Worm (Caenorhabditis elegans) whole organism, L4 larva: ENCODE data around the gene F31B12.3.

Source experiments
- D1046.2 ChIP-seq: fragments of 200-800 bp; sonication (Bioruptor generic); IDR thresholded peaks from 2 replicates; pipeline ENCODE4 v1.3.6; 2022; ENCODE audit warnings: missing genetic modification characterization, missing compliant biosample characterization
- F26F4.8 ChIP-seq: fragments of 200-800 bp; sonication (Bioruptor generic); conservative IDR thresholded peaks from 2 replicates; pipeline ENCODE4 v1.3.6; 2022; ENCODE audit warnings: missing genetic modification characterization, missing compliant biosample characterization
- F37D6.2 ChIP-seq: sonication (generic microtip); optimal IDR thresholded peaks from 2 replicates; lab custom pipeline; 2016; ENCODE audit warnings: mild to moderate bottlenecking, missing genetic modification characterization, missing compliant biosample characterization
- F44E2.7 ChIP-seq: fragments of 200-800 bp; sonication (Bioruptor generic); IDR thresholded peaks from 2 replicates; pipeline ENCODE4 v2.1.2; 2022; ENCODE audit warnings: missing genetic modification characterization, missing compliant biosample characterization
- Y105C5A.15 ChIP-seq: fragments of 200-800 bp; sonication (Bioruptor generic); IDR thresholded peaks from 2 replicates; pipeline ENCODE4 v1.3.6; 2022; ENCODE audit warnings: missing genetic modification characterization, missing compliant biosample characterization
- ZK337.2 ChIP-seq: fragments of 200-800 bp; sonication (Bioruptor generic); IDR thresholded peaks from 2 replicates; pipeline ENCODE4 v1.3.6; 2022; ENCODE audit warnings: missing genetic modification reagents, missing genetic modification characterization, missing compliant biosample characterization
- aha-1 ChIP-seq: fragments of 150-350 bp; peaks from one replicate; lab custom pipeline; 2014; ENCODE audit warnings: missing biosample characterization, missing genetic modification characterization
- aly-2 ChIP-seq: sonication (generic microtip); optimal IDR thresholded peaks from 2 replicates; lab custom pipeline; 2018; ENCODE audit warnings: missing biosample characterization, missing genetic modification characterization
- ama-1 ChIP-seq: fragments of 150-350 bp; optimal IDR thresholded peaks from 2 replicates; lab custom pipeline; 2014; ENCODE audit warnings: inconsistent platforms, mixed read lengths
- ces-1 ChIP-seq: fragments of 150-350 bp; sonication (generic microtip); optimal IDR thresholded peaks from 4 replicates; lab custom pipeline; 2014; ENCODE audit warnings: missing biosample characterization, missing genetic modification reagents, missing genetic modification characterization
- cey-2 ChIP-seq: sonication (generic microtip); optimal IDR thresholded peaks from 3 replicates; lab custom pipeline; 2017; ENCODE audit warnings: missing genetic modification characterization, mild to moderate bottlenecking, missing compliant biosample characterization, antibody characterized with exemption, borderline replicate concordance; ENCODE audit not compliant: insufficient read depth
- daf-12 ChIP-seq: fragments of 150-350 bp; optimal IDR thresholded peaks from 2 replicates; lab custom pipeline; 2014; ENCODE audit warnings: missing biosample characterization, missing genetic modification reagents, missing genetic modification characterization
- daf-16 ChIP-seq, 3 experiments: sonication (generic microtip); optimal IDR thresholded peaks; 2 replicates each; lab custom pipeline; 2016 to 2017; ENCODE audit warnings: missing genetic modification characterization in 3 of 3, missing genetic modification reagents in 3 of 3, mild to moderate bottlenecking in 2 of 3, missing compliant biosample characterization in 2 of 3, missing biosample characterization in 1 of 3, moderate library complexity in 1 of 3
- dmd-6 ChIP-seq: fragments of 200-800 bp; sonication (Bioruptor generic); IDR thresholded peaks from 2 replicates; pipeline ENCODE4 v1.3.6; 2022; ENCODE audit warnings: missing genetic modification reagents, missing genetic modification characterization, missing compliant biosample characterization
- dmd-9 ChIP-seq: fragments of 200-800 bp; sonication (Bioruptor generic); IDR thresholded peaks from 2 replicates; pipeline ENCODE4 v1.3.6; 2022; ENCODE audit warnings: missing genetic modification reagents, missing genetic modification characterization, missing compliant biosample characterization
- dve-1 ChIP-seq: sonication (generic microtip); optimal IDR thresholded peaks from 2 replicates; lab custom pipeline; 2017; ENCODE audit warnings: antibody characterized with exemption, mild to moderate bottlenecking, missing genetic modification characterization, missing compliant biosample characterization; ENCODE audit not compliant: insufficient read depth
- egl-27 ChIP-seq: sonication (generic microtip); optimal IDR thresholded peaks from 3 replicates; lab custom pipeline; 2017; ENCODE audit warnings: missing biosample characterization, missing genetic modification reagents, missing genetic modification characterization
- egl-43 ChIP-seq: fragments of 200-800 bp; sonication (Bioruptor generic); IDR thresholded peaks from 2 replicates; pipeline ENCODE4 v1.3.6; 2022; ENCODE audit warnings: missing genetic modification reagents, missing genetic modification characterization, missing compliant biosample characterization
- fkh-10 ChIP-seq: fragments of 150-350 bp; optimal IDR thresholded peaks from 2 replicates; lab custom pipeline; 2014; ENCODE audit warnings: missing biosample characterization, missing genetic modification reagents, missing genetic modification characterization
- gei-8 ChIP-seq: fragments of 200-800 bp; sonication (Bioruptor generic); optimal IDR thresholded peaks from 2 replicates; lab custom pipeline; 2018; ENCODE audit warnings: mild to moderate bottlenecking, missing genetic modification characterization, missing compliant biosample characterization
- hlh-11 ChIP-seq: fragments of 200-800 bp; sonication (Bioruptor generic); optimal IDR thresholded peaks from 2 replicates; lab custom pipeline; 2018; ENCODE audit warnings: mild to moderate bottlenecking, missing genetic modification characterization, missing compliant biosample characterization
- hlh-30 ChIP-seq: sonication (generic microtip); optimal IDR thresholded peaks from 2 replicates; lab custom pipeline; 2017; ENCODE audit warnings: antibody characterized with exemption, mild to moderate bottlenecking, missing genetic modification characterization, missing compliant biosample characterization; ENCODE audit not compliant: insufficient read depth
- hmg-1.1 ChIP-seq: fragments of 200-800 bp; sonication (Bioruptor generic); IDR thresholded peaks from 2 replicates; pipeline ENCODE4 v1.3.6; 2022; ENCODE audit warnings: missing genetic modification reagents, missing genetic modification characterization, missing compliant biosample characterization
- lim-7 ChIP-seq: fragments of 200-800 bp; sonication (Bioruptor generic); IDR thresholded peaks from 2 replicates; pipeline ENCODE4 v1.3.6; 2022; ENCODE audit warnings: missing genetic modification characterization, missing compliant biosample characterization
- lin-38 ChIP-seq: fragments of 200-800 bp; sonication (Bioruptor generic); IDR thresholded peaks from 2 replicates; pipeline ENCODE4 v1.3.6; 2022; ENCODE audit warnings: missing genetic modification reagents, missing genetic modification characterization, missing compliant biosample characterization
- lsy-2 ChIP-seq, 2 experiments: fragments of 150-350 bp in 1 of 2; sonication (generic microtip) in 1 of 2; optimal IDR thresholded peaks; 2 replicates each; lab custom pipeline; 2014 to 2017; ENCODE audit warnings: missing biosample characterization in 2 of 2, missing genetic modification characterization in 2 of 2
- madf-5 ChIP-seq, 2 experiments: fragments of 200-800 bp; sonication (Bioruptor generic); IDR thresholded peaks; 2 replicates each; pipeline ENCODE4 v1.3.6; 2022; ENCODE audit warnings: missing compliant biosample characterization in 2 of 2, missing genetic modification characterization in 2 of 2
- madf-9 ChIP-seq: fragments of 200-800 bp; sonication (Bioruptor generic); conservative IDR thresholded peaks from 2 replicates; pipeline ENCODE4 v1.3.6; 2022; ENCODE audit warnings: missing genetic modification reagents, missing genetic modification characterization, missing compliant biosample characterization
- mep-1 ChIP-seq: fragments of 150-350 bp; sonication (generic microtip); optimal IDR thresholded peaks from 3 replicates; lab custom pipeline; 2014; ENCODE audit warnings: missing biosample characterization, missing genetic modification characterization
- mes-2 ChIP-seq: sonication (generic microtip); optimal IDR thresholded peaks from 2 replicates; lab custom pipeline; 2016; ENCODE audit warnings: missing genotype, mild to moderate bottlenecking, missing genetic modification characterization, missing compliant biosample characterization; ENCODE audit not compliant: poor library complexity, severe bottlenecking
- mxl-3 ChIP-seq: fragments of 200-800 bp; sonication (Bioruptor generic); optimal IDR thresholded peaks from 2 replicates; lab custom pipeline; 2018; ENCODE audit warnings: mild to moderate bottlenecking, missing genetic modification characterization, missing compliant biosample characterization
- nhr-111 ChIP-seq: fragments of 200-800 bp; sonication (Bioruptor generic); optimal IDR thresholded peaks from 2 replicates; lab custom pipeline; 2018; ENCODE audit warnings: mild to moderate bottlenecking, missing genetic modification characterization, missing compliant biosample characterization
- nhr-25 ChIP-seq: sonication (generic microtip); optimal IDR thresholded peaks from 2 replicates; lab custom pipeline; 2017; ENCODE audit warnings: missing genetic modification characterization, mild to moderate bottlenecking, missing compliant biosample characterization, antibody characterized with exemption, moderate library complexity, borderline replicate concordance; ENCODE audit not compliant: insufficient read depth
- nhr-28 ChIP-seq: fragments of 150-350 bp; optimal IDR thresholded peaks from 2 replicates; lab custom pipeline; 2014; ENCODE audit warnings: missing biosample characterization, missing genetic modification characterization
- nhr-42 ChIP-seq: fragments of 200-800 bp; sonication (Bioruptor generic); IDR thresholded peaks from 2 replicates; pipeline ENCODE4 v1.3.6; 2022; ENCODE audit warnings: missing genetic modification characterization, missing compliant biosample characterization
- pqm-1 ChIP-seq: sonication (generic microtip); optimal IDR thresholded peaks from 2 replicates; lab custom pipeline; 2017; ENCODE audit warnings: missing biosample characterization, missing genetic modification characterization
- rbr-2 ChIP-seq: sonication (generic microtip); optimal IDR thresholded peaks from 2 replicates; lab custom pipeline; 2016; ENCODE audit warnings: missing genotype, missing genetic modification characterization, missing compliant biosample characterization
- saeg-2 ChIP-seq: fragments of 200-800 bp; sonication (Bioruptor generic); IDR thresholded peaks from 2 replicates; pipeline ENCODE4 v1.3.6; 2022; ENCODE audit warnings: missing genetic modification reagents, missing genetic modification characterization, missing compliant biosample characterization
- set-16 ChIP-seq: fragments of 200-800 bp; sonication (Bioruptor generic); IDR thresholded peaks from 2 replicates; pipeline ENCODE4 v1.3.6; 2022; ENCODE audit warnings: missing genetic modification reagents, missing genetic modification characterization, missing compliant biosample characterization
- skn-1 ChIP-seq: fragments of 150-350 bp; optimal IDR thresholded peaks from 2 replicates; lab custom pipeline; 2014; ENCODE audit warnings: missing biosample characterization, missing genetic modification characterization
- snpc-4 ChIP-seq: fragments of 150-350 bp; optimal IDR thresholded peaks from 2 replicates; lab custom pipeline; 2014; ENCODE audit warnings: missing biosample characterization, missing genetic modification characterization
- tag-97 ChIP-seq: fragments of 200-800 bp; sonication (Bioruptor generic); IDR thresholded peaks from 2 replicates; pipeline ENCODE4 v1.3.6; 2022; ENCODE audit warnings: missing genetic modification characterization, missing compliant biosample characterization
- unc-62 ChIP-seq, 3 experiments: fragments of 150-350 bp in 1 of 3; sonication (generic microtip); optimal IDR thresholded peaks in 2 of 3; peaks in 1 of 3; 1 replicate in 1 of 3; 2 replicates in 2 of 3; lab custom pipeline; 2014 to 2017; ENCODE audit warnings: missing biosample characterization in 3 of 3, missing genetic modification characterization in 3 of 3, missing genetic modification reagents in 3 of 3, missing genotype in 1 of 3
- zfp-3 ChIP-seq: fragments of 200-800 bp; sonication (Bioruptor generic); conservative IDR thresholded peaks from 2 replicates; pipeline ENCODE4 v1.3.6; 2022; ENCODE audit warnings: missing genetic modification reagents, missing genetic modification characterization, missing compliant biosample characterization
- zip-2 ChIP-seq: fragments of 150-350 bp; optimal IDR thresholded peaks from 2 replicates; lab custom pipeline; 2014; ENCODE audit warnings: missing biosample characterization, missing genetic modification characterization

The F31B12.3 gene

ce11 chrX:10783822-10784221 lies 36.6 kb downstream of the F31B12.3 start, which contains the start of gene clc-4:
clc-4 (minus strand) TSS chrX:10783922.
- TF ChIP-seq madf-5 (GFP tag; IDR thresholded peaks at IDR 0.05; lab: Robert Waterston, UW) = no peak
- no peak for TF ChIP-seq gei-8 (GFP tag; lab: Kevin White, UChicago)
- TF ChIP-seq snpc-4 (tag; lab: Kevin White, UChicago) = no peak
- TF ChIP-seq nhr-42 (GFP tag; lab: Robert Waterston, UW) = no peak
- no peak for TF ChIP-seq zfp-3 (GFP tag; lab: Robert Waterston, UW)
- no peak for TF ChIP-seq skn-1 (tag; lab: Kevin White, UChicago)
- TF ChIP-seq dmd-6 (GFP tag; lab: Robert Waterston, UW) = no peak
- TF ChIP-seq egl-27 = no peak
- TF ChIP-seq lim-7 (GFP tag; lab: Robert Waterston, UW) = no peak
- no peak for TF ChIP-seq fkh-10
- no peak for TF ChIP-seq F44E2.7 (GFP tag; lab: Robert Waterston, UW)
- TF ChIP-seq nhr-111 (GFP tag; lab: Kevin White, UChicago) = no peak
- no peak for TF ChIP-seq ces-1
- TF ChIP-seq madf-9 (GFP tag; lab: Robert Waterston, UW) = no peak
- no peak for TF ChIP-seq F26F4.8 (GFP tag; lab: Robert Waterston, UW)
- no peak for TF ChIP-seq daf-12
- TF ChIP-seq ama-1 (lab: Kevin White, UChicago) = no peak
- no peak for TF ChIP-seq Y105C5A.15 (GFP tag; lab: Robert Waterston, UW)
- TF ChIP-seq unc-62 (GFP tag; optimal IDR thresholded peaks at IDR 0.05 in 1 of 2; lab: Kevin White, UChicago) = no peak
- TF ChIP-seq unc-62 (tag; optimal IDR thresholded peaks at IDR 0.05; lab: Kevin White, UChicago) = no peak
- TF ChIP-seq dve-1 (tag; lab: Kevin White, UChicago) = no peak
- TF ChIP-seq, all 104 proteins: peak for 0

ce11 chrX:10780542-10781266 lies 39.7 kb downstream of the F31B12.3 start:
- TF ChIP-seq aly-2 = no peak
- TF ChIP-seq egl-43 (GFP tag; lab: Robert Waterston, UW) = peak; percentile 71
- TF ChIP-seq aha-1 (tag; lab: Kevin White, UChicago) = peak; percentile 92
- TF ChIP-seq daf-16 (GFP tag; optimal IDR thresholded peaks at IDR 0.05; lab: Kevin White, UChicago) = no peak
- peak; percentile 50 for TF ChIP-seq daf-16 (tag; optimal IDR thresholded peaks at IDR 0.05; lab: Kevin White, UChicago)
- peak; percentile 45 for TF ChIP-seq pqm-1 (tag; lab: Kevin White, UChicago)
- no peak for TF ChIP-seq egl-27
- TF ChIP-seq set-16 = peak; percentile 60
- TF ChIP-seq hlh-11 (tag; lab: Kevin White, UChicago) = peak; percentile 52
- TF ChIP-seq nhr-28 = peak; percentile 40
- 0 out of 2 replicates have a peak, but pooled peaks have one; percentile 20 for TF ChIP-seq dmd-9 (GFP tag; lab: Robert Waterston, UW)
- TF ChIP-seq hmg-1.1 (GFP tag; lab: Robert Waterston, UW) = no peak
- 0 out of 2 replicates have a peak, but pooled peaks have one; percentile 70 for TF ChIP-seq tag-97 (GFP tag; lab: Robert Waterston, UW)
- no peak for TF ChIP-seq F26F4.8 (GFP tag; lab: Robert Waterston, UW)
- no peak for TF ChIP-seq mxl-3
- TF ChIP-seq mes-2 (tag; lab: Kevin White, UChicago) = peak; percentile 2
- TF ChIP-seq lsy-2 (tag; optimal IDR thresholded peaks at IDR 0.05; lab: Kevin White, UChicago) = no peak
- TF ChIP-seq saeg-2 (GFP tag; lab: Robert Waterston, UW) = 0 out of 2 replicates have a peak, but pooled peaks have one; percentile 44
- no peak for TF ChIP-seq ZK337.2 (GFP tag; lab: Robert Waterston, UW)
- TF ChIP-seq cey-2 (tag; lab: Kevin White, UChicago) = no peak
- no peak for TF ChIP-seq D1046.2 (GFP tag; lab: Robert Waterston, UW)
- TF ChIP-seq hlh-30 (tag; lab: Kevin White, UChicago) = peak; percentile 63
- TF ChIP-seq nhr-25 (tag; lab: Kevin White, UChicago) = no peak
- peak; percentile 3 for TF ChIP-seq mep-1 (tag; lab: Kevin White, UChicago)
- TF ChIP-seq dmd-6 (GFP tag; lab: Robert Waterston, UW) = peak; percentile 35
- TF ChIP-seq lin-38 (GFP tag; lab: Robert Waterston, UW) = no peak
- TF ChIP-seq F37D6.2 (tag; lab: Kevin White, UChicago) = no peak
- TF ChIP-seq dve-1 (tag; lab: Kevin White, UChicago) = peak; percentile 56
- TF ChIP-seq nhr-111 (GFP tag; lab: Kevin White, UChicago) = peak; percentile 16
- peak; percentile 3 for TF ChIP-seq rbr-2 (tag; lab: Kevin White, UChicago)
- no peak for TF ChIP-seq zip-2 (tag; lab: Kevin White, UChicago)
